Fruit fly (Drosophila melanogaster): ENCODE results near the gene Mst36Fa.

- TF ChIP-seq Rx (GFP tag; IDR thresholded peaks at IDR 0.05) (no peak), crc (GFP tag; optimal IDR thresholded peaks at IDR 0.05) (no peak), CG17912 (GFP tag; optimal IDR thresholded peaks at IDR 0.05) (no peak), Ptx1 (GFP tag; IDR thresholded peaks at IDR 0.05) (no peak), Mrtf (GFP tag; IDR thresholded peaks at IDR 0.05) (no peak), pita (GFP tag; optimal IDR thresholded peaks at IDR 0.05) (no peak), CG34376 (GFP tag; optimal IDR thresholded peaks at IDR 0.05) (no peak), Atf6 (GFP tag; IDR thresholded peaks at IDR 0.05) (no peak; the same call in 1 of the 2 replicates), CHES-1-like (GFP tag; optimal IDR thresholded peaks at IDR 0.05) (no peak), h (optimal IDR thresholded peaks at IDR 0.05) (no peak), ro (GFP tag; IDR thresholded peaks at IDR 0.05) (no peak), CG31365 (tag; optimal IDR thresholded peaks at IDR 0.05) (no peak), CG10209 (GFP tag; optimal IDR thresholded peaks at IDR 0.05) (no peak)
Observed at dm6 chr2L:18658108-18658507, 18.7 kb downstream of the Mst36Fa start.

All from whole organism, embryonic.